Worm (Caenorhabditis elegans): ENCODE data around the gene lron-10.

lron-10 gene

ce11 chrIII:10577782-10578181, 43.4 kb downstream of the lron-10 start:
- TF ChIP-seq sptf-2 (GFP tag; optimal IDR thresholded peaks at IDR 0.05): no peak
- TF ChIP-seq tbx-9 (tag; optimal IDR thresholded peaks at IDR 0.05; ENCODE audit: borderline replicate concordance): no peak
- TF ChIP-seq aptf-2 (GFP tag; conservative IDR thresholded peaks at IDR 0.05): no peak
- TF ChIP-seq cebp-1 (GFP tag; IDR thresholded peaks at IDR 0.05): no peak
- no peak for TF ChIP-seq cebp-1 (tag; optimal IDR thresholded peaks at IDR 0.05)
- TF ChIP-seq somi-1 (GFP tag; optimal IDR thresholded peaks at IDR 0.05): no peak
- no peak for TF ChIP-seq hsf-1 (GFP tag; IDR thresholded peaks at IDR 0.05)
- TF ChIP-seq F22D6.2 (tag; optimal IDR thresholded peaks at IDR 0.05): no peak
- TF ChIP-seq K12H6.12 (tag; optimal IDR thresholded peaks at IDR 0.05): no peak
- TF ChIP-seq madf-6 (GFP tag; IDR thresholded peaks at IDR 0.05): no peak
- TF ChIP-seq fkh-3 (tag; optimal IDR thresholded peaks at IDR 0.05): no peak

ce11 chrIII:10576316-10576715, 44.9 kb downstream of the lron-10 start:
- TF ChIP-seq snpc-1.1 (tag; optimal IDR thresholded peaks at IDR 0.05; ENCODE audit: insufficient read depth) (peak; percentile 73), hmg-1.2 (GFP tag; IDR thresholded peaks at IDR 0.05) (0 out of 2 replicates have a peak, but pooled peaks have one; percentile 28), snpc-4 (GFP tag; optimal IDR thresholded peaks at IDR 0.05) (peak; percentile 70), snpc-4 (tag; optimal IDR thresholded peaks at IDR 0.05) (peak in 3 of 4 experiments; percentile 62 to 95 (median 93))

ce11 chrIII:10575320-10575719, 45.8 kb downstream of the lron-10 start, which contains the start of gene Y45F3A.4:
TSS of gene Y45F3A.4 (minus strand) at chrIII:10575420.
- TF ChIP-seq let-526 (GFP tag; IDR thresholded peaks at IDR 0.05) (no peak), him-1 (tag; optimal IDR thresholded peaks at IDR 0.05) (no peak), madf-6 (GFP tag; IDR thresholded peaks at IDR 0.05) (no peak), egl-44 (GFP tag; IDR thresholded peaks at IDR 0.05) (no peak), F57A8.1 (GFP tag; optimal IDR thresholded peaks at IDR 0.05) (no peak), ceh-91 (GFP tag; IDR thresholded peaks at IDR 0.05) (no peak), athp-1 (tag; optimal IDR thresholded peaks at IDR 0.05) (no peak), madf-8 (GFP tag; conservative IDR thresholded peaks at IDR 0.05) (no peak), nhr-27 (tag; optimal IDR thresholded peaks at IDR 0.05) (no peak), xnd-1 (tag; optimal IDR thresholded peaks at IDR 0.05) (no peak)

DNA sequence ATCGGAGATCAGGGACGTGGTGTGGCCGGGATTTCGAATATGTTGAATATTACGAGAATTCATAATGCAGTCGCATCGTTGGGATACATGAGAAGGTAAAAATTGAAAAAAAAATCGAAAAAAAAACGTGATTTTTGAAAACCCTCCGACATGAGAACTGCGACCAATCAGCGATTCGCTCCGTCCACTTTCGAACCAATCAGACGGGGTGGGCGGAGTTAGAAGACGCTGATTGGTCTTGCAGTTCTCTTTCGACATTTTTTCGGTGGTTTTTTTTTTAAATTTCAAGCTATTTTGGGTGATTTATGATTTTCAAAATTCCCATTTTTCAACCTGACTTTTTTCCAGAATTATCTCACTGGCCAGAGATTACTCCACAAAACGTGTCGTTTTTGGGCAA, 51.9 kb downstream of the lron-10 start:
- TF ChIP-seq nhr-120 (GFP tag; IDR thresholded peaks at IDR 0.05) (no peak), repo-1 (tag; optimal IDR thresholded peaks at IDR 0.05) (no peak), nfyb-1 (GFP tag; IDR thresholded peaks at IDR 0.05) (no peak), nfya-1 (tag; optimal IDR thresholded peaks at IDR 0.05; ENCODE audit: borderline replicate concordance, insufficient read depth) (no peak), die-1 (tag; optimal IDR thresholded peaks at IDR 0.05) (no peak)

Data from whole organism, young adult.